Worm (Caenorhabditis elegans): Measurements from ENCODE around the gene C47D2.1.

- TF ChIP-seq him-1 (tag; optimal IDR thresholded peaks at IDR 0.05) (no peak), W03F9.2 (tag; optimal IDR thresholded peaks at IDR 0.05) (no peak)
These were observed 42.8 kb downstream of the C47D2.1 start for ce11 chrX:8257687-8258086.
